Fruit fly (Drosophila melanogaster): Measurements from ENCODE around the gene sty.
A peak's percentile ranks its signal among the peaks of the same experiment; 100 is the strongest.

Gene sty

DNA sequence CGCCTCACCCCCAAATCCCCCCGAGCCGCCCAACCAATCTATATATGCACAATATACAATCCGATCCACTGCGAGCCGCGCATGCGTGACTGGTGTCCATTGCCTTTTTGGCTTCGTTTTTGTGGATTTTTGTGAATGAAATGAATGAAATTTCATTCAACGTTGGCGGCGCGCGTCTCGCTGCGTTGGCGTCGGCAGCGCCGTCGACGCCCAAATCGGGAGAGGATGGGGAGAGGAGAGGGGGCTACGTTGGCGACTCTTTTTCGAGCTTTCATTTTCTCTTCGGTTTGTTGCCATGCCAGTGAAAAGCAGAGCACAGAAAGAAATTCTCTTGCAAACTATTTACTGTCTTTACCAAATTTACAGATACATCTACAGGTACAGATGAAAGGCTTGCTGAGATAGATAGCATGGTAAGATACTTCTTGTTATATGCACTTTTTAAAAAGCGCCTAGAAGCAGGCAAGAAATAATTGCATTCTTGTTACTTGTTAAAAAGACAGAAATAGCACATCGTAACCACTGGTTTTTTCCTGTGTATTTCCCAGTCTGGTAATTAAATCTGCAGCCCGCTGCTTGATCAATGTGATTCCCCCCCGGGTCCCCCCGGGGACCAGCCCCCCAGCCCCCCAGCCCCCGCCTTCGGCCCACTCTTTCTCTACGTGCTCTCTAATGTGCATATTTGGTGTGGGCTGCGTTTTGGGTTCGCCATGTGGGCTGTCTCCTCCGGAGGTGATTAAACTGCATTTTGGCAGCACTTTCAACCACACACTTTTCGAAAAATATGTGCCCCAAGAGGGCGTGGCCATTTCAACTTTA lies 44.3 kb downstream of the sty start (continued):
- peak; percentile 76 for TF ChIP-seq CG18262 (tag; optimal IDR thresholded peaks at IDR 0.05)
- TF ChIP-seq nau (GFP tag; optimal IDR thresholded peaks at IDR 0.05), result peak; percentile 53
- TF ChIP-seq CG2199 (GFP tag; IDR thresholded peaks at IDR 0.05), result peak; percentile 25; the same call in 1 of the 3 replicates
- TF ChIP-seq ind (GFP tag; optimal IDR thresholded peaks at IDR 0.05), result peak; percentile 57
- TF ChIP-seq org-1 (GFP tag; optimal IDR thresholded peaks at IDR 0.05), result peak; percentile 19
- no peak for TF ChIP-seq CG32772 (GFP tag; IDR thresholded peaks at IDR 0.05)
- no peak for TF ChIP-seq sc (optimal IDR thresholded peaks at IDR 0.05)
- TF ChIP-seq sc (GFP tag; optimal IDR thresholded peaks at IDR 0.05), result peak; percentile 13
- peak; percentile 16 for TF ChIP-seq repo (GFP tag; optimal IDR thresholded peaks at IDR 0.05)
- peak; percentile 50 for TF ChIP-seq CG8924 (tag; optimal IDR thresholded peaks at IDR 0.05)
- peak; percentile 56 for TF ChIP-seq CG17385 (GFP tag; optimal IDR thresholded peaks at IDR 0.05)
- peak; percentile 5 for TF ChIP-seq CG10209 (GFP tag; optimal IDR thresholded peaks at IDR 0.05)
- no peak for TF ChIP-seq her (GFP tag; optimal IDR thresholded peaks at IDR 0.05)
- peak; percentile 47 for TF ChIP-seq Oli (tag; optimal IDR thresholded peaks at IDR 0.05)
- TF ChIP-seq nerfin-1 (tag; optimal IDR thresholded peaks at IDR 0.05), result peak; percentile 55
- no peak for TF ChIP-seq ham (GFP tag; IDR thresholded peaks at IDR 0.05)
- TF ChIP-seq chn (GFP tag; optimal IDR thresholded peaks at IDR 0.05), result peak; percentile 6
- peak; percentile 22; the same call in 1 of the 2 replicates for TF ChIP-seq stc (GFP tag; IDR thresholded peaks at IDR 0.05)
- TF ChIP-seq z (GFP tag; IDR thresholded peaks at IDR 0.05), result 0 out of 3 replicates have a peak, but pooled peaks have one; percentile 23
- peak; percentile 28 for TF ChIP-seq CG18764 (GFP tag; optimal IDR thresholded peaks at IDR 0.05)
- TF ChIP-seq CG17361 (GFP tag; IDR thresholded peaks at IDR 0.05), result peak; percentile 69

dm6 chr3L:3377965-3378292 lies 46.8 kb downstream of the sty start, which contains the start of gene Ids:
Gene Ids, plus strand, starts transcription at chr3L:3378268.
- TF ChIP-seq Hr3 (GFP tag; optimal IDR thresholded peaks at IDR 0.05) (peak; percentile 45), tin (GFP tag; optimal IDR thresholded peaks at IDR 0.05) (peak; percentile 13), Sox102F (GFP tag; optimal IDR thresholded peaks at IDR 0.05) (peak; percentile 84), CG30020 (tag; optimal IDR thresholded peaks at IDR 0.05) (no peak), Ada2b (GFP tag; IDR thresholded peaks at IDR 0.05) (peak; percentile 78), CG31224 (GFP tag; IDR thresholded peaks at IDR 0.05) (no peak), CG11456 (GFP tag; IDR thresholded peaks at IDR 0.05) (peak; percentile 71; the same call in 2 of the 3 replicates), CG12104 (GFP tag; optimal IDR thresholded peaks at IDR 0.05) (peak; percentile 32), ase (GFP tag; IDR thresholded peaks at IDR 0.05) (peak; percentile 75), bsh (GFP tag; optimal IDR thresholded peaks at IDR 0.05) (peak; percentile 7 to 77), Adf1 (GFP tag; IDR thresholded peaks at IDR 0.05) (peak; percentile 43; the same call in 1 of the 2 replicates), E2f1 (GFP tag; IDR thresholded peaks at IDR 0.05) (peak; percentile 80), gcm (GFP tag; optimal IDR thresholded peaks at IDR 0.05) (peak; percentile 58), Dbx (GFP tag; IDR thresholded peaks at IDR 0.05) (peak; percentile 72; the same call in 2 of the 3 replicates), CG17361 (GFP tag; IDR thresholded peaks at IDR 0.05) (peak; percentile 72), Antp (GFP tag; optimal IDR thresholded peaks at IDR 0.05) (no peak), bcd (GFP tag; optimal IDR thresholded peaks at IDR 0.05) (no peak), Optix (GFP tag; IDR thresholded peaks at IDR 0.05) (no peak), CG7357 (GFP tag; IDR thresholded peaks at IDR 0.05) (peak; percentile 40; the same call in 1 of the 3 replicates), dpn (GFP tag; optimal IDR thresholded peaks at IDR 0.05) (peak; percentile 12 to 69), CG1233 (GFP tag; optimal IDR thresholded peaks at IDR 0.05) (peak; percentile 20), CG17612 (GFP tag; IDR thresholded peaks at IDR 0.05) (0 out of 2 replicates have a peak, but pooled peaks have one; percentile 32), H15 (GFP tag; IDR thresholded peaks at IDR 0.05) (peak; percentile 79; the same call in 2 of the 3 replicates), CG4730 (GFP tag; IDR thresholded peaks at IDR 0.05) (peak; percentile 72), Hr78 (GFP tag; optimal IDR thresholded peaks at IDR 0.05) (no peak), CG2116 (GFP tag; optimal IDR thresholded peaks at IDR 0.05) (no peak), ken (GFP tag; IDR thresholded peaks at IDR 0.05) (peak; percentile 48; the same call in 1 of the 3 replicates), Dref (GFP tag; IDR thresholded peaks at IDR 0.05) (no peak), CG15601 (tag; optimal IDR thresholded peaks at IDR 0.05) (peak; percentile 9), CG15011 (GFP tag; optimal IDR thresholded peaks at IDR 0.05) (no peak)
